Worm (Caenorhabditis elegans) whole organism, L3 larva: Measurements from ENCODE around the gene sptf-2.

Experiments
- ama-1 ChIP-seq: fragments of 150-350 bp; optimal IDR thresholded peaks from 2 replicates; lab custom pipeline; 2018
- ceh-16 ChIP-seq: sonication (generic microtip); optimal IDR thresholded peaks from 2 replicates; lab custom pipeline; 2017; ENCODE audit warnings: missing biosample characterization, missing genetic modification characterization
- ceh-28 ChIP-seq: fragments of 150-350 bp; optimal IDR thresholded peaks from 2 replicates; lab custom pipeline; 2014; ENCODE audit warnings: missing biosample characterization, missing genetic modification reagents, missing genetic modification characterization
- ceh-82 ChIP-seq: fragments of 150-350 bp; optimal IDR thresholded peaks from 2 replicates; lab custom pipeline; 2014; ENCODE audit warnings: missing biosample characterization, missing genetic modification characterization
- ceh-9 ChIP-seq: sonication (generic microtip); optimal IDR thresholded peaks from 2 replicates; lab custom pipeline; 2018; ENCODE audit warnings: missing biosample characterization, missing genetic modification characterization
- egl-27 ChIP-seq: sonication (generic microtip); optimal IDR thresholded peaks from 4 replicates; lab custom pipeline; 2017; ENCODE audit warnings: missing biosample characterization, missing genetic modification reagents, missing genetic modification characterization
- egl-5 ChIP-seq: fragments of 150-350 bp; optimal IDR thresholded peaks from 2 replicates; lab custom pipeline; 2017; ENCODE audit warnings: missing biosample characterization, missing genetic modification reagents, missing genetic modification characterization, inconsistent platforms
- elt-1 ChIP-seq: fragments of 150-350 bp; optimal IDR thresholded peaks from 2 replicates; lab custom pipeline; 2014; ENCODE audit warnings: missing biosample characterization, missing genetic modification characterization
- elt-2 ChIP-seq: sonication (generic microtip); optimal IDR thresholded peaks from 2 replicates; lab custom pipeline; 2016; ENCODE audit warnings: missing genetic modification reagents, mild to moderate bottlenecking, missing genetic modification characterization, missing compliant biosample characterization
- elt-3 ChIP-seq, 3 experiments: fragments of 150-350 bp in 1 of 3; sonication (generic microtip) in 2 of 3; optimal IDR thresholded peaks; 2 replicates in 2 of 3; 4 replicates in 1 of 3; lab custom pipeline; 2014 to 2017; ENCODE audit warnings: missing biosample characterization in 3 of 3, missing genetic modification characterization in 3 of 3
- eor-1 ChIP-seq, 2 experiments: fragments of 150-350 bp; optimal IDR thresholded peaks; 2 replicates each; lab custom pipeline; 2014 to 2018; ENCODE audit warnings: missing biosample characterization in 2 of 2, missing genetic modification characterization in 2 of 2
- fkh-10 ChIP-seq: sonication (generic microtip); optimal IDR thresholded peaks from 2 replicates; lab custom pipeline; 2017; ENCODE audit warnings: missing biosample characterization, missing genetic modification reagents, missing genetic modification characterization
- jun-1 ChIP-seq: fragments of 150-350 bp; optimal IDR thresholded peaks from 2 replicates; lab custom pipeline; 2014; ENCODE audit warnings: missing biosample characterization, missing genetic modification reagents, missing genetic modification characterization
- lin-15B ChIP-seq: fragments of 150-350 bp; optimal IDR thresholded peaks from 2 replicates; lab custom pipeline; 2014; ENCODE audit warnings: missing biosample characterization, missing genetic modification characterization
- lin-39 ChIP-seq: fragments of 150-350 bp; optimal IDR thresholded peaks from 2 replicates; lab custom pipeline; 2018; ENCODE audit warnings: missing biosample characterization, missing genetic modification reagents, missing genetic modification characterization
- lsy-12 ChIP-seq: sonication (generic microtip); optimal IDR thresholded peaks from 2 replicates; lab custom pipeline; 2016; ENCODE audit warnings: mild to moderate bottlenecking, missing genetic modification characterization, missing compliant biosample characterization
- nfya-1 ChIP-seq: sonication (generic microtip); optimal IDR thresholded peaks from 2 replicates; lab custom pipeline; 2017; ENCODE audit warnings: missing genetic modification characterization, mild to moderate bottlenecking, missing compliant biosample characterization, antibody characterized with exemption, moderate library complexity; ENCODE audit not compliant: insufficient read depth
- nhr-11 ChIP-seq: fragments of 150-350 bp; optimal IDR thresholded peaks from 2 replicates; lab custom pipeline; 2014; ENCODE audit warnings: missing biosample characterization, missing genetic modification characterization
- nhr-23 ChIP-seq: fragments of 150-350 bp; optimal IDR thresholded peaks from 2 replicates; lab custom pipeline; 2014; ENCODE audit warnings: missing biosample characterization, missing genetic modification reagents, missing genetic modification characterization
- nhr-43 ChIP-seq: sonication (generic microtip); optimal IDR thresholded peaks from 2 replicates; lab custom pipeline; 2016; ENCODE audit warnings: mild to moderate bottlenecking, missing genetic modification characterization, missing compliant biosample characterization; ENCODE audit not compliant: poor library complexity, severe bottlenecking
- nhr-67 ChIP-seq: fragments of 150-350 bp; optimal IDR thresholded peaks from 2 replicates; lab custom pipeline; 2014; ENCODE audit warnings: missing biosample characterization, missing genetic modification characterization
- pha-4 ChIP-seq: fragments of 150-350 bp; optimal IDR thresholded peaks from 2 replicates; lab custom pipeline; 2014; ENCODE audit warnings: missing biosample characterization, missing genetic modification reagents, missing genetic modification characterization
- pqm-1 ChIP-seq: fragments of 150-350 bp; optimal IDR thresholded peaks from 2 replicates; lab custom pipeline; 2017; ENCODE audit warnings: missing biosample characterization, missing genetic modification characterization, inconsistent platforms
- skn-1 ChIP-seq: fragments of 150-350 bp; optimal IDR thresholded peaks from 2 replicates; lab custom pipeline; 2014; ENCODE audit warnings: missing biosample characterization, missing genetic modification characterization
- tbx-2 ChIP-seq: sonication (generic microtip); optimal IDR thresholded peaks from 2 replicates; lab custom pipeline; 2016; ENCODE audit warnings: mild to moderate bottlenecking, missing genetic modification characterization, missing compliant biosample characterization
- unc-62 ChIP-seq: fragments of 150-350 bp; sonication (generic microtip); optimal IDR thresholded peaks from 4 replicates; lab custom pipeline; 2014; ENCODE audit warnings: missing biosample characterization, missing genetic modification reagents, missing genetic modification characterization
- zag-1 ChIP-seq: fragments of 150-350 bp; optimal IDR thresholded peaks from 2 replicates; lab custom pipeline; 2014; ENCODE audit warnings: missing biosample characterization, missing genetic modification characterization
- ztf-11 ChIP-seq: fragments of 150-350 bp; optimal IDR thresholded peaks from 2 replicates; lab custom pipeline; 2014; ENCODE audit warnings: missing biosample characterization, missing genetic modification characterization
- ztf-4 ChIP-seq: fragments of 150-350 bp; optimal IDR thresholded peaks from 2 replicates; lab custom pipeline; 2014; ENCODE audit warnings: missing biosample characterization, missing genetic modification characterization

Gene sptf-2

DNA sequence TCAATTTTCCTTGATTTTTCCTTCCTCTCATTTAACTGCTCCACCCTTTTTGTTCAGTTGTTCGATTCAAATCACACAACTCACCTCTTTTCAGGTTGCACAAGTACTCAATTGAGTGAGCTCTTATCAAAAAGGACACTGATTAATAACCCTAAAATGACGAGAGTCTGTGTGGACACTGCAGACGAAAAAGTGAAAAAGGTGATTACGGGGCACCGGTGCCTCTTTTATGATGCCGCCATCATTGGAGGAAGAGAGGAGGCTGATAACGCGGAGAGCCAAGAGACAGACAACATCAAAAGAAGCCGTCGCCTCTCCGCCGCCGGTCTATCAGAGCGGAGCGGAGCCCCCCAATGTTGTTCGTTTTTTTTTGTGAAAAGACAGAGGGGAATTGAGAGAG, at the start of gene sptf-2:
sptf-2 (plus strand) TSS at position 297 of the 400 bp plus-strand sequence.
- TF ChIP-seq elt-2 (tag; lab: Kevin White, UChicago): peak; percentile 98
- TF ChIP-seq nfya-1 (tag; lab: Kevin White, UChicago): peak; percentile 16
- TF ChIP-seq pha-4 (tag; lab: Kevin White, UChicago): peak; percentile 34
- no peak for TF ChIP-seq lin-39 (tag; lab: Kevin White, UChicago)
- peak; percentile 75 for TF ChIP-seq jun-1 (tag; lab: Kevin White, UChicago)
- no peak for TF ChIP-seq elt-1 (tag; lab: Kevin White, UChicago)
- no peak for TF ChIP-seq ceh-28 (tag; lab: Kevin White, UChicago)
- no peak for TF ChIP-seq egl-5 (tag; lab: Kevin White, UChicago)
- peak; percentile 88 for TF ChIP-seq pqm-1 (tag; lab: Kevin White, UChicago)
- TF ChIP-seq skn-1 (tag; lab: Kevin White, UChicago): peak; percentile 17

DNA sequence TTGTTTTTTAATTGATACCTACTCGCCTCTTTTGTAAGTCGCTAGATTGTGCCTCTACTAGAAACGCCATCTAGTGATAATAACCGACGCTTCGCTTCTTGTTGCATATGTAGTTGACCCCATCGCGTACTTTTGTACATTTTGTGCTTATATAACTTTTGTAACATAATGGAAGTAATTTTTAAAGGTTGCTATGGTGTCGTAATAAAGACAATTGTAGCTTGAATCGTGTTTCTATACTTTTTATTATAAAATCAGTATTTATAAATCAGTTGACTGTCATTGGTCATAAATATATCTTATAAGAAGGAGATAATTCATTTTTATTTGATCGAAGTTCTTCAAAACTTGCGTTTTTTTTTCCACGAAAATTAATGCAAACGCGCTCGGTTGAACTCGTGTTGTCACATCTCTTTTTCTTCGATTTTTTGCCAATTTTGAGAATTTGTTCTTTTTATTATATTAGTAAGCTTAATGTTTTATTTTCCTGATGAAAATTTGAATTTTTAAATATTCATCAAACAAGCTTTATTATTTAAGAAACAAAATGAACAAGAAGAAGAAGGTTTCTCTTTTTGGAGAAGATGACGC, 47.7 kb upstream of the sptf-2 start, which contains the start of gene F54C9.9:
F54C9.9 (plus strand) TSS at position 541 of the 591 bp plus-strand sequence.
- TF ChIP-seq pha-4 (tag; lab: Kevin White, UChicago) (peak; percentile 71), nhr-67 (tag; lab: Kevin White, UChicago) (peak; percentile 35), nhr-23 (tag; lab: Kevin White, UChicago) (no peak), lin-15B (tag; lab: Kevin White, UChicago) (peak; percentile 42), nfya-1 (tag; lab: Kevin White, UChicago) (peak; percentile 21)

DNA sequence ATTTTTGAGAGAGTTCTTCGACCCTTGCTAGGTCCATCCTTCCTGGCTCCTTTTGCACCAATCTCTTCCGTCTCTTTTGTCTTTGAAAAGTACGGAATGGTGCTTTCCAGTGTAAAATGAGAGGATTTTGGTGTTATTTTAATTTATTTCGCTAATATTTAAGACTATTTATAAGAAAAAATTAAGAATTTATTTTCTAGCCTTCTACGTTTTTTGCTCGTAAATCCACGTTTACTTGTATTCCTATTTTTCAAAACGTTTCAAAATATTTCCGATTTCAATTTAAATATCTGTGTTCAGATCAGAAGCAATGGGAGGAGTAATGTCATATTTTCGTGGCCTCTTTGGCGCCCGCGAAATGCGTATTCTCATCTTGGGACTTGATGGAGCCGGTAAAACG, 43.6 kb upstream of the sptf-2 start, which contains the start of gene arl-1:
arl-1 (plus strand) TSS at position 301 of the 400 bp plus-strand sequence.
- TF ChIP-seq nhr-43 (tag; lab: Kevin White, UChicago): no peak
- no peak for TF ChIP-seq ama-1 (lab: Kevin White, UChicago)

DNA sequence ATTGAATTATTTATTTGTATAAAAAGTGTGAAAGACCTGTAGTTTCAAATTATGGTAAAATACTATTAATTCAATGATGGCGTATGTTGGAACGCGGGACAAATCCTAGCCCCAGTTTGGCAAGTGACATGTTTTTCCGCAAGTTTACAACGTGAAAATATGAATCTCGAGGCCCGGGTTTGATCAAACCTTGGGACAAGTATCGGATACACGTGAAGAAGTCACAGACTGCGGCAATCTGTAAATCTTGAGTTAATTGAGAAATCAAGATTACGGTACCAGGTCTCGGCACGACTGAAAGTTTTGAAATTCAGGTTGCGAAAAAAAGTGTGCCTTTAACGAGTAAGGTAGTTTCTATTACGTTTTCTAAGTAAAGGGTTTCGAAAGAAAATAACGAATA, 42.2 kb upstream of the sptf-2 start:
- TF ChIP-seq lin-39 (tag; lab: Kevin White, UChicago) (no peak), ztf-11 (tag; lab: Kevin White, UChicago) (no peak), skn-1 (tag; lab: Kevin White, UChicago) (no peak), elt-3 (tag; optimal IDR thresholded peaks at IDR 0.05; lab: Kevin White, UChicago) (no peak), tbx-2 (no peak), lsy-12 (tag; lab: Kevin White, UChicago) (no peak), lin-15B (tag; lab: Kevin White, UChicago) (no peak), fkh-10 (GFP tag; lab: Kevin White, UChicago) (no peak), ceh-82 (tag; lab: Kevin White, UChicago) (no peak), zag-1 (tag; lab: Kevin White, UChicago) (no peak), ceh-28 (tag; lab: Kevin White, UChicago) (no peak), egl-27 (tag; lab: Kevin White, UChicago) (no peak), nhr-67 (tag; lab: Kevin White, UChicago) (no peak), egl-5 (tag; lab: Kevin White, UChicago) (no peak), ceh-9 (tag; lab: Kevin White, UChicago) (no peak), nhr-11 (tag; lab: Kevin White, UChicago) (no peak), ceh-16 (tag; lab: Kevin White, UChicago) (no peak), unc-62 (no peak), ztf-4 (no peak), eor-1 (tag; optimal IDR thresholded peaks at IDR 0.05; lab: Kevin White, UChicago) (no peak)

DNA sequence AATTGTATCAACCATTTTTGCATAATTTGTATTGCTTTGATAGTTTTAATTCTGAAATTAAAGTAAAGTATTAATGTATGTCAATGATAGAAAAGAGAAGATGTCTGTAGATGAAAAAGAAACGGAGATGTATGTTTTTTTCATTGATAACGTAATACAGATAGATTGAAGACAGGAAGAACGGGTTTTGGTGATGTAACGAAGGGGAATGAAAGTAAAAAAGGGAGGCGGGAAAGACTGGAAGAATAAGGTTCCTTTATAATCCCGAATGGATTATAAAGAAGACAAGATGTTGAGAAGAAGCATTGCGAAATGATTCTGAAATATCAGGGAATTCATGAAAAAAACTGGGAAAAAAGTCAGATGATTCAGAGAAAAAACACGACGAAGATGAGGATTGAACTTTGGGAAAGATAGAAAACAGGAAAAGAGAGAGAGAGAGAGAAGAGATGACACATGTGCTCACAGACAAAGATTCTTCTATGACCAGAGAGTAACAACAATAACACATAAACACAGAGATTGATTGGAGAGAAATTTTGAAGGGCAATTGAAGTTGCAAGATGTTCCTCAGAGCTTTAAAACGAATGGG, 40.1 kb upstream of the sptf-2 start, which contains the start of gene F54C9.11:
F54C9.11 (minus strand) TSS at position 51 of the 592 bp plus-strand sequence.
- TF ChIP-seq nfya-1 (tag; lab: Kevin White, UChicago) (peak; percentile 47), egl-5 (tag; lab: Kevin White, UChicago) (peak; percentile 42), ceh-28 (tag; lab: Kevin White, UChicago) (no peak), elt-2 (tag; lab: Kevin White, UChicago) (no peak), lsy-12 (tag; lab: Kevin White, UChicago) (no peak)
